Worm (Caenorhabditis elegans) whole organism, young adult: ENCODE measurements around the gene T14G12.12.

ENCODE experiments used
- C17E4.6 ChIP-seq: fragments of 200-800 bp; sonication (Bioruptor generic); IDR thresholded peaks from 2 replicates; pipeline ENCODE4 v1.3.6; 2022; ENCODE audit warnings: missing genetic modification reagents, missing genetic modification characterization, missing compliant biosample characterization
- Y67H2A.10 ChIP-seq: fragments of 200-800 bp; sonication (Bioruptor generic); conservative IDR thresholded peaks from 2 replicates; pipeline ENCODE4 v1.3.6; 2022; ENCODE audit warnings: missing genetic modification reagents, missing genetic modification characterization, missing compliant biosample characterization
- ZK185.1 ChIP-seq: sonication (generic microtip); optimal IDR thresholded peaks from 2 replicates; lab custom pipeline; 2016; ENCODE audit warnings: mild to moderate bottlenecking, missing genetic modification characterization, missing compliant biosample characterization; ENCODE audit not compliant: poor library complexity, severe bottlenecking
- ama-1 ChIP-seq, 3 experiments: fragments of 150-350 bp in 1 of 3; sonication (generic microtip) in 2 of 3; optimal IDR thresholded peaks; 2 replicates each; lab custom pipeline; 2014 to 2018; ENCODE audit warnings: missing biosample characterization in 2 of 3, missing genetic modification characterization in 2 of 3, missing genetic modification reagents in 2 of 3
- egl-44 ChIP-seq: fragments of 200-800 bp; sonication (Bioruptor generic); IDR thresholded peaks from 2 replicates; pipeline ENCODE4 v1.3.6; 2022; ENCODE audit warnings: missing genetic modification reagents, missing genetic modification characterization, missing compliant biosample characterization
- let-526 ChIP-seq: fragments of 200-800 bp; sonication (Bioruptor generic); IDR thresholded peaks from 2 replicates; pipeline ENCODE4 v1.3.6; 2022; ENCODE audit warnings: missing genetic modification reagents, missing genetic modification characterization, missing compliant biosample characterization
- nfya-1 ChIP-seq: sonication (generic microtip); optimal IDR thresholded peaks from 2 replicates; lab custom pipeline; 2017; ENCODE audit warnings: antibody characterized with exemption, missing compliant biosample characterization, missing genetic modification characterization, borderline replicate concordance; ENCODE audit not compliant: insufficient read depth
- nfya-2 ChIP-seq: fragments of 200-800 bp; sonication (Bioruptor generic); IDR thresholded peaks from 2 replicates; pipeline ENCODE4 v1.3.6; 2022; ENCODE audit warnings: missing genetic modification reagents, missing genetic modification characterization, missing compliant biosample characterization
- nhr-90 ChIP-seq: sonication (generic microtip); optimal IDR thresholded peaks from 2 replicates; lab custom pipeline; 2016; ENCODE audit warnings: missing genotype, mild to moderate bottlenecking, missing genetic modification characterization, missing compliant biosample characterization

DNA sequence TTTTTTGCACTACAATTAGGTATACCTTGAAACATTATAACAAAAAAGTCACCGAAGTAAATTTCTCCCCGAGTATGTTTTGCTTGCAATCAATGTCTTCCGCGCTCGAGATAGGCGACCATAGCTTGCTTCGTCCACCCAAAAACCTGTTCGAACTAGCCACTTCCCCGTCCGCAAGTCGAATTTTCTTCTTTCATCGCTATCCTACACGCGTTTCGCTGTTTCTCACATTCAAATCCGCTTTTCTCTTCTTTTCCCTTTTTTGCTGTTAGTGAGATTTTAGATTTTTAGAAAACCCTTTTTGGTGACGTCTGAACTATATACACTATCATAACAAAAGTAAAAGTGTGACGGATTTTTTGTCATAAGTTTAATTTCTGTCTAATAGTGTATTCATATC is 14.9 kb upstream of the T14G12.12 start:
- TF ChIP-seq nfya-1 (tag; lab: Kevin White, UChicago) (no peak), ama-1 (optimal IDR thresholded peaks at IDR 0.05; lab: Kevin White, UChicago) (no peak), ama-1 (GFP tag; optimal IDR thresholded peaks at IDR 0.05; lab: Kevin White, UChicago) (no peak), egl-44 (GFP tag; lab: Robert Waterston, UW) (no peak), let-526 (GFP tag; lab: Robert Waterston, UW) (no peak), Y67H2A.10 (GFP tag; lab: Robert Waterston, UW) (no peak), C17E4.6 (GFP tag; lab: Robert Waterston, UW) (no peak), ZK185.1 (tag; lab: Kevin White, UChicago) (no peak), nfya-2 (GFP tag; lab: Robert Waterston, UW) (no peak), nhr-90 (tag; lab: Kevin White, UChicago) (no peak)
